Worm (Caenorhabditis elegans) whole organism, L1 larva: ENCODE data around the gene C25H3.17.
"Not testable (repeated sequence)": the region's sequence is repeated elsewhere in the genome, so short reads cannot be mapped to it uniquely, and the experiment has no call there.

Experiments used
- C04F5.9 ChIP-seq: sonication (generic microtip); optimal IDR thresholded peaks from 2 replicates; lab custom pipeline; 2016; ENCODE audit warnings: missing genetic modification characterization, missing compliant biosample characterization
- Y116A8C.19 ChIP-seq: sonication (generic microtip); optimal IDR thresholded peaks from 2 replicates; lab custom pipeline; 2016; ENCODE audit warnings: missing compliant biosample characterization, missing genetic modification characterization, borderline replicate concordance
- alr-1 ChIP-seq: fragments of 200-800 bp; sonication (Bioruptor generic); optimal IDR thresholded peaks from 2 replicates; lab custom pipeline; 2018; ENCODE audit warnings: borderline replicate concordance, mild to moderate bottlenecking, missing genetic modification characterization, missing compliant biosample characterization
- aly-2 ChIP-seq: fragments of 150-350 bp; optimal IDR thresholded peaks from 2 replicates; lab custom pipeline; 2014; ENCODE audit warnings: missing biosample characterization, missing genetic modification characterization
- blmp-1 ChIP-seq: fragments of 150-350 bp; optimal IDR thresholded peaks from 2 replicates; lab custom pipeline; 2014; ENCODE audit warnings: missing biosample characterization, missing genetic modification characterization
- ceh-63 ChIP-seq: fragments of 200-800 bp; sonication (Bioruptor generic); optimal IDR thresholded peaks from 2 replicates; lab custom pipeline; 2018; ENCODE audit warnings: mild to moderate bottlenecking, missing genetic modification characterization, missing compliant biosample characterization
- ceh-90 ChIP-seq: sonication (generic microtip); optimal IDR thresholded peaks from 2 replicates; lab custom pipeline; 2016; ENCODE audit warnings: missing genetic modification characterization, missing compliant biosample characterization
- dpl-1 ChIP-seq, 3 experiments: fragments of 150-350 bp in 2 of 3; sonication (generic microtip) in 1 of 3; optimal IDR thresholded peaks; 2 replicates each; lab custom pipeline; 2014 to 2017; ENCODE audit warnings: missing biosample characterization in 3 of 3, missing genetic modification characterization in 3 of 3, missing genetic modification reagents in 3 of 3
- dsc-1 ChIP-seq: sonication (generic microtip); optimal IDR thresholded peaks from 2 replicates; lab custom pipeline; 2016; ENCODE audit warnings: mild to moderate bottlenecking, missing genetic modification characterization, missing compliant biosample characterization
- efl-1 ChIP-seq, 4 experiments: fragments of 150-350 bp; optimal IDR thresholded peaks in 3 of 4; peaks in 1 of 4; 1 replicate in 1 of 4; 2 replicates in 3 of 4; lab custom pipeline; 2014; ENCODE audit warnings: missing biosample characterization in 2 of 4, missing genetic modification characterization in 2 of 4, missing genetic modification reagents in 2 of 4
- egl-13 ChIP-seq: sonication (generic microtip); optimal IDR thresholded peaks from 2 replicates; lab custom pipeline; 2016; ENCODE audit warnings: missing genotype, missing genetic modification reagents, missing genetic modification characterization, missing compliant biosample characterization
- fkh-8 ChIP-seq: sonication (generic microtip); optimal IDR thresholded peaks from 2 replicates; lab custom pipeline; 2016; ENCODE audit warnings: mild to moderate bottlenecking, missing genetic modification characterization, missing compliant biosample characterization
- fos-1 ChIP-seq: fragments of 150-350 bp; optimal IDR thresholded peaks from 2 replicates; lab custom pipeline; 2014; ENCODE audit warnings: missing biosample characterization, missing genetic modification characterization
- grh-1 ChIP-seq: fragments of 200-800 bp; sonication (Bioruptor generic); IDR thresholded peaks from 2 replicates; pipeline ENCODE4 v1.3.6; 2022; ENCODE audit warnings: missing genetic modification reagents, missing genetic modification characterization, missing compliant biosample characterization
- hpl-2 ChIP-seq: fragments of 150-350 bp; optimal IDR thresholded peaks from 2 replicates; lab custom pipeline; 2014; ENCODE audit warnings: missing biosample characterization, missing genetic modification reagents, missing genetic modification characterization
- lin-35 ChIP-seq, 2 experiments: fragments of 150-350 bp; optimal IDR thresholded peaks; 2 replicates each; lab custom pipeline; 2014; ENCODE audit warnings: missing biosample characterization in 2 of 2, missing genetic modification characterization in 2 of 2, missing genetic modification reagents in 2 of 2
- lin-39 ChIP-seq: fragments of 150-350 bp; optimal IDR thresholded peaks from 2 replicates; lab custom pipeline; 2014; ENCODE audit warnings: missing biosample characterization, missing genetic modification reagents, missing genetic modification characterization
- lsy-2 ChIP-seq, 2 experiments: fragments of 150-350 bp; optimal IDR thresholded peaks; 2 replicates each; lab custom pipeline; 2014; ENCODE audit warnings: missing biosample characterization in 2 of 2, missing genetic modification characterization in 2 of 2
- mab-9 ChIP-seq: fragments of 200-800 bp; sonication (Bioruptor generic); IDR thresholded peaks from 2 replicates; pipeline ENCODE4 v1.3.6; 2022; ENCODE audit warnings: missing genetic modification reagents, missing genetic modification characterization, missing compliant biosample characterization
- mef-2 ChIP-seq: fragments of 150-350 bp; optimal IDR thresholded peaks from 2 replicates; lab custom pipeline; 2014; ENCODE audit warnings: missing biosample characterization, missing genetic modification characterization
- nhr-11 ChIP-seq: fragments of 150-350 bp; optimal IDR thresholded peaks from 2 replicates; lab custom pipeline; 2014; ENCODE audit warnings: missing biosample characterization, missing genetic modification characterization
- nhr-19 ChIP-seq: fragments of 200-800 bp; sonication (Bioruptor generic); conservative IDR thresholded peaks from 2 replicates; pipeline ENCODE4 v1.3.6; 2022; ENCODE audit warnings: missing genetic modification characterization, missing compliant biosample characterization
- nhr-20 ChIP-seq: sonication (generic microtip); optimal IDR thresholded peaks from 2 replicates; lab custom pipeline; 2016; ENCODE audit warnings: mild to moderate bottlenecking, missing genetic modification characterization, missing compliant biosample characterization
- nhr-237 ChIP-seq: fragments of 150-350 bp; optimal IDR thresholded peaks from 2 replicates; lab custom pipeline; 2014; ENCODE audit warnings: missing biosample characterization, missing genetic modification characterization
- nhr-47 ChIP-seq: sonication (generic microtip); optimal IDR thresholded peaks from 2 replicates; lab custom pipeline; 2016; ENCODE audit warnings: mild to moderate bottlenecking, missing genetic modification characterization, moderate library complexity, missing compliant biosample characterization
- nhr-76 ChIP-seq: sonication (generic microtip); optimal IDR thresholded peaks from 2 replicates; lab custom pipeline; 2017; ENCODE audit warnings: missing biosample characterization, missing genetic modification characterization
- pax-3 ChIP-seq: fragments of 200-800 bp; sonication (Bioruptor generic); optimal IDR thresholded peaks from 2 replicates; lab custom pipeline; 2018; ENCODE audit warnings: mild to moderate bottlenecking, missing genetic modification characterization, moderate library complexity, missing compliant biosample characterization
- rnt-1 ChIP-seq: sonication (generic microtip); optimal IDR thresholded peaks from 2 replicates; lab custom pipeline; 2016; ENCODE audit warnings: mild to moderate bottlenecking, missing genetic modification characterization, moderate library complexity, missing compliant biosample characterization
- swsn-7 ChIP-seq: sonication (generic microtip); optimal IDR thresholded peaks from 2 replicates; lab custom pipeline; 2016; ENCODE audit warnings: missing genetic modification characterization, missing compliant biosample characterization
- tbx-2 ChIP-seq: sonication (generic microtip); optimal IDR thresholded peaks from 2 replicates; lab custom pipeline; 2016; ENCODE audit warnings: missing genetic modification characterization, missing compliant biosample characterization
- tlp-1 ChIP-seq: fragments of 150-350 bp; optimal IDR thresholded peaks from 2 replicates; lab custom pipeline; 2014; ENCODE audit warnings: missing biosample characterization, missing genetic modification characterization
- unc-130 ChIP-seq: fragments of 150-350 bp; optimal IDR thresholded peaks from 2 replicates; lab custom pipeline; 2017; ENCODE audit warnings: missing biosample characterization, missing genetic modification characterization, inconsistent platforms
- unc-62 ChIP-seq: fragments of 150-350 bp; optimal IDR thresholded peaks from 2 replicates; lab custom pipeline; 2014; ENCODE audit warnings: missing biosample characterization, missing genetic modification reagents, missing genetic modification characterization
- ztf-11 ChIP-seq, 2 experiments: sonication (generic microtip); optimal IDR thresholded peaks; 2 replicates each; lab custom pipeline; 2016 to 2017; ENCODE audit warnings: missing genetic modification characterization in 2 of 2, missing biosample characterization in 1 of 2, missing compliant biosample characterization in 1 of 2

The C25H3.17 gene

ce11 chrII:5633453-5633852 lies 36.0 kb downstream of the C25H3.17 start:
- no peak for TF ChIP-seq C04F5.9
- no peak for TF ChIP-seq tbx-2 (tag; lab: Kevin White, UChicago)
- no peak for TF ChIP-seq ztf-11 (tag; optimal IDR thresholded peaks at IDR 0.05; lab: Kevin White, UChicago)
- no peak for TF ChIP-seq unc-62 (GFP tag; lab: Kevin White, UChicago)
- TF ChIP-seq nhr-237 = no peak
- no peak for TF ChIP-seq egl-13 (tag; lab: Kevin White, UChicago)
- no peak for TF ChIP-seq efl-1 (optimal IDR thresholded peaks at IDR 0.05; lab: Kevin White, UChicago)
- peak in 1 of 2 experiments; percentile 54 for TF ChIP-seq efl-1 (GFP tag; optimal IDR thresholded peaks at IDR 0.05 in 1 of 2; lab: Kevin White, UChicago)
- no peak for TF ChIP-seq ceh-90
- no peak for TF ChIP-seq grh-1
- TF ChIP-seq nhr-20 (tag; lab: Kevin White, UChicago) = no peak
- TF ChIP-seq dpl-1 (GFP tag; optimal IDR thresholded peaks at IDR 0.05; lab: Kevin White, UChicago) = peak in 1 of 3 experiments; percentile 30
- TF ChIP-seq ceh-63 (GFP tag; lab: Kevin White, UChicago) = no peak
- peak in 1 of 2 experiments; percentile 5 for TF ChIP-seq lin-35 (GFP tag; optimal IDR thresholded peaks at IDR 0.05; lab: Kevin White, UChicago)
- no peak for TF ChIP-seq pax-3
- no peak for TF ChIP-seq tlp-1 (tag; lab: Kevin White, UChicago)
- TF ChIP-seq mab-9 (GFP tag; lab: Robert Waterston, UW) = no peak
- TF ChIP-seq blmp-1 (tag; lab: Kevin White, UChicago) = peak; percentile 12
- TF ChIP-seq alr-1 (tag; lab: Kevin White, UChicago) = no peak
- no peak for TF ChIP-seq nhr-19 (GFP tag; lab: Robert Waterston, UW)
- TF ChIP-seq aly-2 (tag; lab: Kevin White, UChicago) = no peak
- TF ChIP-seq lsy-2 (tag; optimal IDR thresholded peaks at IDR 0.05; lab: Kevin White, UChicago) = peak in 1 of 2 experiments; percentile 52
- no peak for TF ChIP-seq swsn-7
- no peak for TF ChIP-seq unc-130
- TF ChIP-seq Y116A8C.19 (tag; lab: Kevin White, UChicago) = no peak
- no peak for TF ChIP-seq hpl-2 (GFP tag; lab: Kevin White, UChicago)

ce11 chrII:5630851-5631401 lies 38.6 kb downstream of the C25H3.17 start, which contains the start of the genes F59E12.6 and npl-4.1:
F59E12.6 (minus strand) TSS chrII:5630951.
npl-4.1 (plus strand) TSS chrII:5631351.
- not testable (repeated sequence) for TF ChIP-seq fos-1, mef-2, nhr-47 (tag; lab: Kevin White, UChicago)
- TF ChIP-seq, all 84 proteins: peak for 0; not testable (repeated sequence) for 84

ce11 chrII:5628326-5628818 lies 41.1 kb downstream of the C25H3.17 start, which contains the start of gene F59E12.15:
F59E12.15 (minus strand) TSS chrII:5628376.
- TF ChIP-seq nhr-11 (tag; lab: Kevin White, UChicago) (no peak), nhr-76 (tag; lab: Kevin White, UChicago) (no peak), fkh-8 (tag; lab: Kevin White, UChicago) (no peak), dsc-1 (tag; lab: Kevin White, UChicago) (no peak)
- TF ChIP-seq, all 84 proteins: peak for 0

- TF ChIP-seq rnt-1 (tag; lab: Kevin White, UChicago); lin-39 (tag; lab: Kevin White, UChicago); unc-62 (GFP tag; lab: Kevin White, UChicago): not testable (repeated sequence)
These were observed 47.0 kb downstream of the C25H3.17 start, which contains the start of the genes eif-3.L and npl-4.2 for ce11 chrII:5622383-5622939. eif-3.L (minus strand) TSS chrII:5622483. npl-4.2 (plus strand) TSS chrII:5622889.
